Worm (Caenorhabditis elegans): Measurements from ENCODE around the gene tbx-9.

tbx-9 gene

ce11 chrIII:10367355-10367909 lies 25.8 kb upstream of the tbx-9 start:
- peak; percentile 32; the same call in 1 of the 2 replicates for TF ChIP-seq T22C8.4 (GFP tag; IDR thresholded peaks at IDR 0.05)
- TF ChIP-seq flt-1 (GFP tag; IDR thresholded peaks at IDR 0.05): no peak

DNA sequence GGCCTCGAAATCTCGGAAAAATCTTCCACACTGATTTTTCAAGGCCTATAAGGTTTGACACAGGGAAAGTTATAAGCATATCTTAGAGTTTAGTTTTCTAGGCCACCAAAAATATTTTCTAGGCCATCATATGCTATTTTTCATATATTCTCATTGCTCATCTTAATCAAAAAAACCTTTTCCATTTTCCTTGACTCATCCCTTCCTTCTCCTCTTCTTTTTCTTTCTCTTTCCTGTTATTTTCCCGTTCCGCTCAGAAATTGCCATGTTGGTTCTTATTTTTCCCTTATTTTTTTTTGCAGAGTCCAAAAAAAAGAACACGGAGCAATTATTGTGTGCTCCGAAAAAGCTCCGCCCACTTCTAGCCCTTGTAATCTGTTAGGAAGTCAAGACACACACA lies 23.0 kb upstream of the tbx-9 start, which contains the start of gene tbc-8:
Gene tbc-8, plus strand, starts transcription at position 301 of the 400 bp plus-strand sequence.
- TF ChIP-seq flt-1 (GFP tag; IDR thresholded peaks at IDR 0.05) (no peak), ztf-29 (GFP tag; IDR thresholded peaks at IDR 0.05) (no peak), klf-2 (GFP tag; conservative IDR thresholded peaks at IDR 0.05) (no peak), tab-1 (GFP tag; IDR thresholded peaks at IDR 0.05) (no peak), med-1 (GFP tag; optimal IDR thresholded peaks at IDR 0.05; ENCODE audit: insufficient read depth) (no peak), cog-1 (tag; optimal IDR thresholded peaks at IDR 0.05) (no peak), ztf-23 (GFP tag; IDR thresholded peaks at IDR 0.05) (no peak), T22C8.4 (GFP tag; IDR thresholded peaks at IDR 0.05) (no peak)

ce11 chrIII:10362920-10363319 lies 21.3 kb upstream of the tbx-9 start:
- no peak for TF ChIP-seq T22C8.4 (GFP tag; IDR thresholded peaks at IDR 0.05)
- no peak for TF ChIP-seq flt-1 (GFP tag; IDR thresholded peaks at IDR 0.05)
- no peak for TF ChIP-seq klf-2 (GFP tag; conservative IDR thresholded peaks at IDR 0.05)
- TF ChIP-seq ztf-23 (GFP tag; IDR thresholded peaks at IDR 0.05): no peak
- no peak for TF ChIP-seq cog-1 (tag; optimal IDR thresholded peaks at IDR 0.05)
- no peak for TF ChIP-seq ref-1 (GFP tag; conservative IDR thresholded peaks at IDR 0.05)

DNA sequence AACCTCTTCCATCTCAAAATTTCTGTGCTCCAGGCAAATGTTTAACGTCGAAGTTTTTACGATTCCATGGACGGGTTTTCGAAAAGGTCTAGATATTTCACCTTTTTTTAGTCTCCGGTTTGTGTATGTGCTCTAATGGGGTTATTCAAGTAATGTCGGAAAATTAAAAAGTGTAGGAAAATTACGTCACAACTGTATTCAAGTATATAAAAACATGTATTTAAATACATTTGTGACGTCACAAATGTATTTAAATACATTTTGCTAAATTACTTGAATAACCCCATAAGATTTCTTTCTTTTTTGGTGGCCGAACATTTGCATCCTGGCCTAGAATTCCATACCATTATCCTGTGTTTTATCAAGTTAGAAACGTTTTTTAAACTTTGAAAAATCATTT lies 19.8 kb upstream of the tbx-9 start:
- TF ChIP-seq klf-2 (GFP tag; conservative IDR thresholded peaks at IDR 0.05): no peak
- TF ChIP-seq ref-1 (GFP tag; conservative IDR thresholded peaks at IDR 0.05): no peak
- TF ChIP-seq ztf-23 (GFP tag; IDR thresholded peaks at IDR 0.05): no peak
- TF ChIP-seq med-1 (GFP tag; optimal IDR thresholded peaks at IDR 0.05; ENCODE audit: insufficient read depth): no peak
- no peak for TF ChIP-seq flt-1 (GFP tag; IDR thresholded peaks at IDR 0.05)
- no peak for TF ChIP-seq T22C8.4 (GFP tag; IDR thresholded peaks at IDR 0.05)
- TF ChIP-seq ztf-29 (GFP tag; IDR thresholded peaks at IDR 0.05): no peak
- no peak for TF ChIP-seq tab-1 (GFP tag; IDR thresholded peaks at IDR 0.05)
- TF ChIP-seq cog-1 (tag; optimal IDR thresholded peaks at IDR 0.05): no peak

- no peak for TF ChIP-seq flt-1 (GFP tag; IDR thresholded peaks at IDR 0.05)
- TF ChIP-seq klf-2 (GFP tag; conservative IDR thresholded peaks at IDR 0.05): no peak
Measured at ce11 chrIII:10359916-10360315, 18.3 kb upstream of the tbx-9 start.

- TF ChIP-seq cog-1 (tag; optimal IDR thresholded peaks at IDR 0.05) (no peak), med-1 (GFP tag; optimal IDR thresholded peaks at IDR 0.05; ENCODE audit: insufficient read depth) (no peak), flt-1 (GFP tag; IDR thresholded peaks at IDR 0.05) (no peak), tab-1 (GFP tag; IDR thresholded peaks at IDR 0.05) (no peak), ztf-29 (GFP tag; IDR thresholded peaks at IDR 0.05) (no peak), klf-2 (GFP tag; conservative IDR thresholded peaks at IDR 0.05) (no peak), T22C8.4 (GFP tag; IDR thresholded peaks at IDR 0.05) (no peak), ztf-23 (GFP tag; IDR thresholded peaks at IDR 0.05) (no peak), ref-1 (GFP tag; conservative IDR thresholded peaks at IDR 0.05) (no peak)
Measured at ce11 chrIII:10358751-10359150, 17.1 kb upstream of the tbx-9 start.

- TF ChIP-seq T22C8.4 (GFP tag; IDR thresholded peaks at IDR 0.05) (no peak), flt-1 (GFP tag; IDR thresholded peaks at IDR 0.05) (no peak), tab-1 (GFP tag; IDR thresholded peaks at IDR 0.05) (no peak), ztf-29 (GFP tag; IDR thresholded peaks at IDR 0.05) (no peak), ztf-23 (GFP tag; IDR thresholded peaks at IDR 0.05) (no peak), med-1 (GFP tag; optimal IDR thresholded peaks at IDR 0.05; ENCODE audit: insufficient read depth) (no peak), ref-1 (GFP tag; conservative IDR thresholded peaks at IDR 0.05) (no peak), cog-1 (tag; optimal IDR thresholded peaks at IDR 0.05) (no peak), klf-2 (GFP tag; conservative IDR thresholded peaks at IDR 0.05) (no peak)
Measured at ce11 chrIII:10357598-10358186, 16.0 kb upstream of the tbx-9 start, which contains the start of gene umps-1. TSS of gene umps-1 (minus strand) at chrIII:10357648.

DNA sequence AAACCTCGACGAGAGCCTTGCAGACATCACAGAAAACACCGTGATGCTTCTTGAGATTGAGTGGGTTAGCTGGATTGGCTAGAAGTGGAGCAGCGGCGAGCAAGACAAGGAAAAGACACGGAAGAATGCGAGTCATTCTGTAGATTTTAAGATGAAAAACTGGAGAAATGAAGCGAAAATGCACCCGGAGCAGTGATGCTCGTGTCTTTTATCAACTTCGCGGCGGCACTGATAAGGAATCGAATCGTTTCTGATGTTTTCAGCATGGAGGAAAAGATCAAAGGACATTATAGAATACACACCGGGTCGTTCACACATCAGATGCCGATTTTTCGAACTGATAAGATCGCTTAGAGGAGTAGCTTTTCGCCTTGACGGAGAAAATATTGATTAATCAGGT lies 13.7 kb upstream of the tbx-9 start, which contains the start of gene spp-1:
Gene spp-1, minus strand, starts transcription at position 287 of the 400 bp plus-strand sequence.
- TF ChIP-seq cog-1 (tag; optimal IDR thresholded peaks at IDR 0.05) (no peak), T22C8.4 (GFP tag; IDR thresholded peaks at IDR 0.05) (no peak), ztf-29 (GFP tag; IDR thresholded peaks at IDR 0.05) (no peak), ref-1 (GFP tag; conservative IDR thresholded peaks at IDR 0.05) (no peak), med-1 (GFP tag; optimal IDR thresholded peaks at IDR 0.05; ENCODE audit: insufficient read depth) (no peak), flt-1 (GFP tag; IDR thresholded peaks at IDR 0.05) (no peak), klf-2 (GFP tag; conservative IDR thresholded peaks at IDR 0.05) (no peak)

DNA sequence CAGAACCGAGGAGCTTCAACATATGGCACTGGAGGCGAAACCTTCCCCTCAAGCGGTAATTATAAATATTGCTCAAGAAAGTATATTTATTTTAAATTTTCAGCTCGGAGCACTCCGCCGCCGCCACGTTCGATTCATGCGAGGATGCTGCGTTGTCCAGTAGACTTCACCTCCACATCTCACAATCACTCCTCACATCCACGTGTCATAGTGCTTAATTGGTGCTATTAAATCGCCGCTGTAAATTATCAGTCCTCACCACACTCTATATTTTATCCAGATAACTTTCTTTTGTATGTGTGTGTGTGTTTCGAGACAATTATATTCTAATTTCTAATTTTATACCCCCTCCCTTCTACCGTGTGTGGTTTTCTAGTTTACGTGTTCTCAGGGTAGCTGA lies 12.9 kb upstream of the tbx-9 start:
- no peak for TF ChIP-seq T22C8.4 (GFP tag; IDR thresholded peaks at IDR 0.05)

DNA sequence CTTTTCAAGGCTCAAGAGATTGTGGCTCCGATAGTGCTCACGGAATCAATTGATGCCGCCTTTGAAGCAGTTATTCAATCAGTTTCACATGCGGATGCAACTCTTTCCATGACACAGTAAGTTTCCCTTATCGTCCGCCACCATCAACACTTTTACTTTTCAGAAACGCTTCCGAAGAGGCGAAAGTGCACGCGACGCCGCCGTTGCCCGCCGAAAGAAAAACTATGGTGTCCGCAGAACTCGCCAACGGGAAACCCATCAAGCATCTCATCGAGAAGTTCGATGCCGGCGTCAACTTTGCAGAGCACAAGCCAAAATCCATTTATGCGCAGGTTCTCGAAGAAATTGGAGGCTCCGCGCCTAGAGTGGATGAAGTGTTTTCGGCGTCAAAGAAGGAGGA lies 11.8 kb upstream of the tbx-9 start:
- TF ChIP-seq ref-1 (GFP tag; conservative IDR thresholded peaks at IDR 0.05) (no peak), flt-1 (GFP tag; IDR thresholded peaks at IDR 0.05) (no peak), ztf-29 (GFP tag; IDR thresholded peaks at IDR 0.05) (no peak), ztf-23 (GFP tag; IDR thresholded peaks at IDR 0.05) (no peak), tab-1 (GFP tag; IDR thresholded peaks at IDR 0.05) (no peak), med-1 (GFP tag; optimal IDR thresholded peaks at IDR 0.05; ENCODE audit: insufficient read depth) (no peak), T22C8.4 (GFP tag; IDR thresholded peaks at IDR 0.05) (no peak), cog-1 (tag; optimal IDR thresholded peaks at IDR 0.05) (no peak), klf-2 (GFP tag; conservative IDR thresholded peaks at IDR 0.05) (no peak)

Data from whole organism, midembryonic.